Worm (Caenorhabditis elegans): Measurements from ENCODE around the gene F15E6.4.

DNA sequence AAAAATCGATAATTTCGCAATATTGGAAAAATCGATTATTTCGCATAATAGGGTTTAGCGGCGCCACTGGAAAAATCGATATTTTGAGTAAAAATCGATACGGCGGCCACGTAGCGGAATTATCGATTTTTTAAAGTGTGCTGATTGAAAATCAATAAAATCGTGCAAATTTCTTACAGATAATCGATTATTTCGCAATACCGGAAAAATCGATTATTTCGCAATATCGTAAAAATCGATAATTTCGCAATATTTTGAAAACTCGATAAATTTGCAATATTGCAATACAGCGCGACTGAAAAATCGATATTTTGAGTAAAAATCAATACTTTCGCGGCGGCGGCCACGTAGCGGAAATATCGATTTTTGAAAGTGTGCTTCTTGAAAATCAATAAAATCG lies 26.4 kb downstream of the F15E6.4 start:
- TF ChIP-seq med-1 (GFP tag; optimal IDR thresholded peaks at IDR 0.05; ENCODE audit: insufficient read depth) (no peak), ztf-23 (GFP tag; IDR thresholded peaks at IDR 0.05) (no peak), flt-1 (GFP tag; IDR thresholded peaks at IDR 0.05) (no peak), klf-2 (GFP tag; conservative IDR thresholded peaks at IDR 0.05) (no peak), cog-1 (tag; optimal IDR thresholded peaks at IDR 0.05) (no peak)

Data from whole organism, midembryonic.